Fruit fly (Drosophila melanogaster) whole organism: Measurements from ENCODE around the gene CG12784.

Experiments used
- EcR ChIP-seq, 2 experiments: fragments of >200 bp; optimal IDR thresholded peaks; 2 replicates each; lab custom pipeline; 2017; ENCODE audit warnings: missing biosample characterization in 2 of 2, missing genetic modification characterization in 2 of 2, missing genetic modification reagents in 2 of 2
- usp ChIP-seq: fragments of >200 bp; optimal IDR thresholded peaks from 2 replicates; lab custom pipeline; 2017; ENCODE audit warnings: missing biosample characterization, missing genetic modification characterization, mixed read lengths

- TF ChIP-seq EcR (GFP tag; optimal IDR thresholded peaks at IDR 0.05; lab: Kevin White, UChicago) (no peak), usp (no peak)
These were observed 43.4 kb downstream of the CG12784 start for dm6 chr3R:15806341-15806740.
